Worm (Caenorhabditis elegans) whole organism, young adult: ENCODE results near the gene rpl-38.

Source experiments
- Y95B8A.8 ChIP-seq: fragments of 200-800 bp; sonication (Bioruptor generic); IDR thresholded peaks from 2 replicates; pipeline ENCODE4 v1.3.6; 2022; ENCODE audit warnings: missing genetic modification reagents, missing genetic modification characterization, missing compliant biosample characterization
- aptf-3 ChIP-seq: fragments of 200-800 bp; sonication (Bioruptor generic); IDR thresholded peaks from 2 replicates; pipeline ENCODE4 v1.3.6; 2022; ENCODE audit warnings: missing genetic modification characterization, missing compliant biosample characterization
- fkh-3 ChIP-seq: sonication (generic microtip); optimal IDR thresholded peaks from 2 replicates; lab custom pipeline; 2016; ENCODE audit warnings: mild to moderate bottlenecking, missing genetic modification characterization, missing compliant biosample characterization
- nhr-179 ChIP-seq: sonication (generic microtip); optimal IDR thresholded peaks from 2 replicates; lab custom pipeline; 2016; ENCODE audit warnings: mild to moderate bottlenecking, missing genetic modification characterization, missing compliant biosample characterization

ce11 chrV:15465032-15465727 is 46.8 kb upstream of the rpl-38 start, which contains the start of gene pqn-71:
- TF ChIP-seq nhr-179 (tag; lab: Kevin White, UChicago) (peak; percentile 31), fkh-3 (tag; lab: Kevin White, UChicago) (peak; percentile 84), Y95B8A.8 (GFP tag; lab: Robert Waterston, UW) (peak; percentile 88), aptf-3 (GFP tag; lab: Robert Waterston, UW) (peak; percentile 95)
